Worm (Caenorhabditis elegans) whole organism, L1 larva: ENCODE measurements around the gene srxa-11.

Experiments
- lsy-2 ChIP-seq, 2 experiments: fragments of 150-350 bp; optimal IDR thresholded peaks; 2 replicates each; lab custom pipeline; 2014; ENCODE audit warnings: missing biosample characterization in 2 of 2, missing genetic modification characterization in 2 of 2
- unc-130 ChIP-seq: fragments of 150-350 bp; optimal IDR thresholded peaks from 2 replicates; lab custom pipeline; 2017; ENCODE audit warnings: missing biosample characterization, missing genetic modification characterization, inconsistent platforms
- ztf-11 ChIP-seq, 2 experiments: sonication (generic microtip); optimal IDR thresholded peaks; 2 replicates each; lab custom pipeline; 2016 to 2017; ENCODE audit warnings: missing genetic modification characterization in 2 of 2, missing biosample characterization in 1 of 2, missing compliant biosample characterization in 1 of 2

DNA sequence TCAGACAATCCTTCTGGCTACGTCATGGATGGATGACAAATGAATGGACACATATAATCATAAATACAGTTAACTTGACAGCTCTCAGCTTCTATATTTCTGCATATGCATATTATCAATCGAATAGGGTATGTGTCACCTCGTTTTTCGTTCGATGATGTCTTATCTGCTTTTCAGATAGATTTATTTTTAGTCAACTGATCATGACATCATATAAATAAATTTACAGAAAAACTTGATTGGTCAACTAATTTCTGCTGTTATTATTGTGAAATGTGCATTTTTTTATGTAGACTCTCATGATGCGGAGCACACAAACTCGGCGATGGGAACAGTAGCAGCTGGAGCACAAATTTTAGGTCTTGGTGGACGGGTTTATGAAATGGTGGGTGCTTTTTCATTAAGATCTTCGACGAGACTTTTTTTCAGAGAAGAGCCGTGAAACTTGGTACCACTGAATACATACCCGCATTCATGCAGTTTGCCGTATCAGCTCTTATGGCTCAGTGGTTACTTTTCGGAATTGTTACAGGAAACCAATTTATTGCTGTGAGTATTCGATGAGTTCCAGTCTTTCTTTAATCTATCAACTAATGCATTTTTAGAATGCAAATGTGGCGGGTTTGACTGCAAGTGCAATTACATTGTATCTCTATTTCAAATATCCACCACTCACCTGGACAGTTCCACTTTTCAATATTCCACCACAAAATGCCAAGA is 31.6 kb downstream of the srxa-11 start:
- TF ChIP-seq lsy-2 (tag; optimal IDR thresholded peaks at IDR 0.05; lab: Kevin White, UChicago) (no peak), ztf-11 (tag; optimal IDR thresholded peaks at IDR 0.05; lab: Kevin White, UChicago) (no peak), unc-130 (no peak)
